Fruit fly (Drosophila melanogaster) Kc167 (cell line): ENCODE data around the gene CG31145.

Experiments used
- Myc ChIP-seq: fragments of >200 bp; optimal IDR thresholded peaks from 2 replicates; lab custom pipeline; 2017; ENCODE audit warnings: missing external identifiers
- Sin3A ChIP-seq: fragments of >200 bp; optimal IDR thresholded peaks from 2 replicates; lab custom pipeline; 2018; ENCODE audit warnings: missing external identifiers
- h ChIP-seq: fragments of >200 bp; optimal IDR thresholded peaks from 3 replicates; lab custom pipeline; 2018; ENCODE audit warnings: missing external identifiers
- insv ChIP-seq: fragments of >200 bp; optimal IDR thresholded peaks from 3 replicates; lab custom pipeline; 2018; ENCODE audit warnings: missing external identifiers
- psq ChIP-seq: fragments of >200 bp; optimal IDR thresholded peaks from 2 replicates; lab custom pipeline; 2017; ENCODE audit warnings: missing external identifiers
- ttk ChIP-seq: sonication (Bioruptor generic); optimal IDR thresholded peaks from 2 replicates; lab custom pipeline; 2017; ENCODE audit warnings: missing external identifiers

DNA sequence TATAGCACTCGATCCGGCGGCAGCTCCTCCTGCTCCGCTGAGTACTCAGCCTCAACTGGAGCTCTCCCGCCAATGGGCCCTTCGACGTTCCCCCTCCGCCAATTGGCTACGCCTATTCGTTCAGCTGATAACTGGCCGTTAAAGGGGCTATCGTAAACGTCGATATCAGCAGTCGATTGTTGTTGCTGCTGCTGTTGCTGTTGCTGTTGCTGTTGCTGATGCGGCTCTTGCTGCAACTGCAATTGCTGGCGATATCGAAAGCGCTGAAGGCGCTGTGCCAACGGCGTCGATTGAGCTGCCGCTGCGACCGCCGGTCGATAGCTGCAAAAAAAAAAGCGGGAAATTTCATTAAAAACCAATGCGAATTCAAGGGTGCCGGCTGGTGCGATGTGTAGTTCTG, 42.3 kb downstream of the CG31145 start:
- TF ChIP-seq h (lab: Kevin White, UChicago) (no peak), psq (lab: Kevin White, UChicago) (no peak), Myc (lab: Kevin White, UChicago) (no peak), Sin3A (lab: Kevin White, UChicago) (no peak), ttk (lab: Kevin White, UChicago) (no peak), insv (lab: Kevin White, UChicago) (no peak)
